Fruit fly (Drosophila melanogaster) whole organism: ENCODE measurements around the gene CG10919.

Source experiments
- CG8478 ChIP-seq: fragments of >200 bp; optimal IDR thresholded peaks from 2 replicates; lab custom pipeline; 2018; ENCODE audit warnings: inconsistent platforms
- EcR ChIP-seq, 2 experiments: fragments of >200 bp; optimal IDR thresholded peaks; 2 replicates each; lab custom pipeline; 2017; ENCODE audit warnings: missing biosample characterization in 2 of 2, missing genetic modification characterization in 2 of 2, missing genetic modification reagents in 2 of 2
- pan ChIP-seq: fragments of >200 bp; optimal IDR thresholded peaks from 2 replicates; lab custom pipeline; 2017
- psq ChIP-seq: fragments of >200 bp; optimal IDR thresholded peaks from 2 replicates; lab custom pipeline; 2017
- usp ChIP-seq: fragments of >200 bp; optimal IDR thresholded peaks from 2 replicates; lab custom pipeline; 2017; ENCODE audit warnings: missing biosample characterization, missing genetic modification characterization, mixed read lengths

DNA sequence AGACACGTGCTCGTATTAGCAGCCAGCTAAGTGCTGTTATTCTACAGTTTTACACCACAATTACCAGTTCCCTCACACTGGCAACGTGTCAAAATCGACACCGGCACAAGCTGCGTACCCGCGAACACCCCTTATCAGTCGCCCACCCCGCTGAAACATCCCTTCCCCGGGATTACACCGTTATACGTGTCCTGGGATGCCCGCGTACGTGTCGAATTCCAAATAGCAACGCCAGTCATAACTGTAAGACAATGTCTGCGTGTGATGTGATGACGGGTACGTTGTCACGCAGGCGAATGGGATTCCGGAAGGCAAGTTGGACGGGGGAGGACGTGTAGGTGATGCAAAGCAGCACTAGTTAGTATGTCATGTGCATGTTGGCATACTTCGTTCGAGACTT is 37.9 kb upstream of the CG10919 start:
- no peak for TF ChIP-seq usp (GFP tag; lab: Kevin White, UChicago)
- no peak for TF ChIP-seq CG8478 (lab: Kevin White, UChicago)
- no peak for TF ChIP-seq pan (lab: Kevin White, UChicago)
- TF ChIP-seq psq (lab: Kevin White, UChicago), result no peak
- no peak for TF ChIP-seq EcR (GFP tag; optimal IDR thresholded peaks at IDR 0.05; lab: Kevin White, UChicago)
